Worm (Caenorhabditis elegans) whole organism, L1 larva: Measurements from ENCODE around the gene C23H3.5.

Experiments used
- C16A3.4 ChIP-seq: fragments of 150-350 bp; optimal IDR thresholded peaks from 2 replicates; lab custom pipeline; 2014; ENCODE audit warnings: missing biosample characterization, missing genetic modification characterization
- F16B12.6 ChIP-seq: fragments of 150-350 bp; optimal IDR thresholded peaks from 2 replicates; lab custom pipeline; 2014; ENCODE audit warnings: missing biosample characterization, missing genetic modification characterization
- aly-2 ChIP-seq: fragments of 150-350 bp; optimal IDR thresholded peaks from 2 replicates; lab custom pipeline; 2014; ENCODE audit warnings: missing biosample characterization, missing genetic modification characterization
- ama-1 ChIP-seq: fragments of 150-350 bp; optimal IDR thresholded peaks from 2 replicates; lab custom pipeline; 2014
- blmp-1 ChIP-seq: fragments of 150-350 bp; optimal IDR thresholded peaks from 2 replicates; lab custom pipeline; 2014; ENCODE audit warnings: missing biosample characterization, missing genetic modification characterization
- ceh-63 ChIP-seq: fragments of 200-800 bp; sonication (Bioruptor generic); optimal IDR thresholded peaks from 2 replicates; lab custom pipeline; 2018; ENCODE audit warnings: mild to moderate bottlenecking, missing genetic modification characterization, missing compliant biosample characterization
- ceh-82 ChIP-seq, 3 experiments: fragments of 150-350 bp in 1 of 3; sonication (generic microtip) in 2 of 3; optimal IDR thresholded peaks; 2 replicates each; lab custom pipeline; 2014 to 2017; ENCODE audit warnings: missing biosample characterization in 3 of 3, missing genetic modification characterization in 3 of 3
- ceh-88 ChIP-seq: fragments of 200-800 bp; sonication (Bioruptor generic); IDR thresholded peaks from 2 replicates; pipeline ENCODE4 v1.3.6; 2022; ENCODE audit warnings: missing genetic modification characterization, missing compliant biosample characterization
- ces-1 ChIP-seq: fragments of 150-350 bp; optimal IDR thresholded peaks from 2 replicates; lab custom pipeline; 2014; ENCODE audit warnings: missing biosample characterization, missing genetic modification reagents, missing genetic modification characterization
- dpl-1 ChIP-seq, 3 experiments: fragments of 150-350 bp in 2 of 3; sonication (generic microtip) in 1 of 3; optimal IDR thresholded peaks; 2 replicates each; lab custom pipeline; 2014 to 2017; ENCODE audit warnings: missing biosample characterization in 3 of 3, missing genetic modification characterization in 3 of 3, missing genetic modification reagents in 3 of 3
- efl-1 ChIP-seq, 4 experiments: fragments of 150-350 bp; optimal IDR thresholded peaks in 3 of 4; peaks in 1 of 4; 1 replicate in 1 of 4; 2 replicates in 3 of 4; lab custom pipeline; 2014; ENCODE audit warnings: missing biosample characterization in 2 of 4, missing genetic modification characterization in 2 of 4, missing genetic modification reagents in 2 of 4
- egl-13 ChIP-seq: sonication (generic microtip); optimal IDR thresholded peaks from 2 replicates; lab custom pipeline; 2016; ENCODE audit warnings: missing genotype, missing genetic modification reagents, missing genetic modification characterization, missing compliant biosample characterization
- elt-3 ChIP-seq, 6 experiments: fragments of 150-350 bp in 1 of 6; sonication (generic microtip); optimal IDR thresholded peaks; 2 replicates each; lab custom pipeline; 2017 to 2018; ENCODE audit warnings: missing biosample characterization in 6 of 6, missing genetic modification characterization in 6 of 6, inconsistent platforms in 1 of 6
- ets-5 ChIP-seq: fragments of 200-800 bp; sonication (Bioruptor generic); IDR thresholded peaks from 2 replicates; pipeline ENCODE4 v1.3.6; 2022; ENCODE audit warnings: missing genetic modification characterization, missing compliant biosample characterization
- fkh-8 ChIP-seq: sonication (generic microtip); optimal IDR thresholded peaks from 2 replicates; lab custom pipeline; 2016; ENCODE audit warnings: mild to moderate bottlenecking, missing genetic modification characterization, missing compliant biosample characterization
- hlh-4 ChIP-seq: sonication (generic microtip); optimal IDR thresholded peaks from 2 replicates; lab custom pipeline; 2016; ENCODE audit warnings: mild to moderate bottlenecking, missing genetic modification characterization, missing compliant biosample characterization
- hpl-2 ChIP-seq: fragments of 150-350 bp; optimal IDR thresholded peaks from 2 replicates; lab custom pipeline; 2014; ENCODE audit warnings: missing biosample characterization, missing genetic modification reagents, missing genetic modification characterization
- irx-1 ChIP-seq: sonication (generic microtip); optimal IDR thresholded peaks from 2 replicates; lab custom pipeline; 2016; ENCODE audit warnings: missing genetic modification characterization, missing compliant biosample characterization
- jun-1 ChIP-seq: fragments of 150-350 bp; optimal IDR thresholded peaks from 2 replicates; lab custom pipeline; 2014; ENCODE audit warnings: missing biosample characterization, missing genetic modification reagents, missing genetic modification characterization
- lin-14 ChIP-seq: fragments of 200-800 bp; sonication (Bioruptor generic); optimal IDR thresholded peaks from 2 replicates; lab custom pipeline; 2018; ENCODE audit warnings: mild to moderate bottlenecking, missing genetic modification characterization, moderate library complexity, missing compliant biosample characterization
- lin-15B ChIP-seq: fragments of 150-350 bp; sonication (generic microtip); optimal IDR thresholded peaks from 3 replicates; lab custom pipeline; 2014; ENCODE audit warnings: missing biosample characterization, missing genetic modification characterization
- lin-35 ChIP-seq, 2 experiments: fragments of 150-350 bp; optimal IDR thresholded peaks; 2 replicates each; lab custom pipeline; 2014; ENCODE audit warnings: missing biosample characterization in 2 of 2, missing genetic modification characterization in 2 of 2, missing genetic modification reagents in 2 of 2
- lin-39 ChIP-seq: fragments of 150-350 bp; optimal IDR thresholded peaks from 2 replicates; lab custom pipeline; 2014; ENCODE audit warnings: missing biosample characterization, missing genetic modification reagents, missing genetic modification characterization
- lsy-2 ChIP-seq, 2 experiments: fragments of 150-350 bp; optimal IDR thresholded peaks; 2 replicates each; lab custom pipeline; 2014; ENCODE audit warnings: missing biosample characterization in 2 of 2, missing genetic modification characterization in 2 of 2
- nhr-28 ChIP-seq: fragments of 150-350 bp; optimal IDR thresholded peaks from 2 replicates; lab custom pipeline; 2014; ENCODE audit warnings: missing biosample characterization, missing genetic modification characterization
- nhr-47 ChIP-seq: sonication (generic microtip); optimal IDR thresholded peaks from 2 replicates; lab custom pipeline; 2016; ENCODE audit warnings: mild to moderate bottlenecking, missing genetic modification characterization, moderate library complexity, missing compliant biosample characterization
- nhr-71 ChIP-seq: sonication (generic microtip); optimal IDR thresholded peaks from 2 replicates; lab custom pipeline; 2016; ENCODE audit warnings: mild to moderate bottlenecking, missing genetic modification characterization, moderate library complexity, missing compliant biosample characterization
- nhr-84 ChIP-seq: sonication (generic microtip); optimal IDR thresholded peaks from 2 replicates; lab custom pipeline; 2017; ENCODE audit warnings: missing biosample characterization, missing genetic modification characterization
- nhr-85 ChIP-seq: sonication (generic microtip); peaks from one replicate; lab custom pipeline; 2016; ENCODE audit warnings: missing genetic modification characterization, inconsistent platforms, missing compliant biosample characterization
- nhr-90 ChIP-seq: sonication (generic microtip); optimal IDR thresholded peaks from 2 replicates; lab custom pipeline; 2016; ENCODE audit warnings: mild to moderate bottlenecking, missing genetic modification characterization, missing compliant biosample characterization; ENCODE audit not compliant: poor library complexity
- pag-3 ChIP-seq: sonication (generic microtip); optimal IDR thresholded peaks from 2 replicates; lab custom pipeline; 2017; ENCODE audit warnings: missing genetic modification characterization, mild to moderate bottlenecking, missing compliant biosample characterization, antibody characterized with exemption, borderline replicate concordance; ENCODE audit not compliant: insufficient read depth
- pax-3 ChIP-seq: fragments of 200-800 bp; sonication (Bioruptor generic); optimal IDR thresholded peaks from 2 replicates; lab custom pipeline; 2018; ENCODE audit warnings: mild to moderate bottlenecking, missing genetic modification characterization, moderate library complexity, missing compliant biosample characterization
- rnt-1 ChIP-seq: sonication (generic microtip); optimal IDR thresholded peaks from 2 replicates; lab custom pipeline; 2016; ENCODE audit warnings: mild to moderate bottlenecking, missing genetic modification characterization, moderate library complexity, missing compliant biosample characterization
- skn-1 ChIP-seq: fragments of 150-350 bp; optimal IDR thresholded peaks from 2 replicates; lab custom pipeline; 2014; ENCODE audit warnings: missing biosample characterization, missing genetic modification characterization
- snpc-4 ChIP-seq: fragments of 150-350 bp; optimal IDR thresholded peaks from 2 replicates; lab custom pipeline; 2014; ENCODE audit warnings: missing biosample characterization, missing genetic modification characterization
- snu-23 ChIP-seq: sonication (generic microtip); optimal IDR thresholded peaks from 2 replicates; lab custom pipeline; 2016; ENCODE audit warnings: missing genetic modification characterization, missing compliant biosample characterization
- sox-4 ChIP-seq: sonication (generic microtip); optimal IDR thresholded peaks from 2 replicates; lab custom pipeline; 2016; ENCODE audit warnings: missing genetic modification characterization, missing compliant biosample characterization
- tbx-2 ChIP-seq: sonication (generic microtip); optimal IDR thresholded peaks from 2 replicates; lab custom pipeline; 2016; ENCODE audit warnings: missing genetic modification characterization, missing compliant biosample characterization
- unc-130 ChIP-seq: fragments of 150-350 bp; optimal IDR thresholded peaks from 2 replicates; lab custom pipeline; 2017; ENCODE audit warnings: missing biosample characterization, missing genetic modification characterization, inconsistent platforms
- unc-86 ChIP-seq: sonication (generic microtip); optimal IDR thresholded peaks from 2 replicates; lab custom pipeline; 2016; ENCODE audit warnings: missing genetic modification characterization, missing compliant biosample characterization
- unc-98 ChIP-seq: fragments of 200-800 bp; sonication (Bioruptor generic); IDR thresholded peaks from 2 replicates; pipeline ENCODE4 v1.3.6; 2022; ENCODE audit warnings: missing genetic modification characterization, missing compliant biosample characterization
- vab-15 ChIP-seq: sonication (generic microtip); optimal IDR thresholded peaks from 2 replicates; lab custom pipeline; 2017; ENCODE audit warnings: missing genotype, mild to moderate bottlenecking, missing genetic modification characterization, missing compliant biosample characterization
- zip-4 ChIP-seq: fragments of 200-800 bp; sonication (Bioruptor generic); optimal IDR thresholded peaks from 2 replicates; lab custom pipeline; 2018; ENCODE audit warnings: mild to moderate bottlenecking, missing genetic modification characterization, moderate library complexity, missing compliant biosample characterization
- ztf-11 ChIP-seq, 2 experiments: sonication (generic microtip); optimal IDR thresholded peaks; 2 replicates each; lab custom pipeline; 2016 to 2017; ENCODE audit warnings: missing genetic modification characterization in 2 of 2, missing biosample characterization in 1 of 2, missing compliant biosample characterization in 1 of 2
- ztf-4 ChIP-seq: fragments of 150-350 bp; optimal IDR thresholded peaks from 2 replicates; lab custom pipeline; 2014; ENCODE audit warnings: missing biosample characterization, missing genetic modification characterization

C23H3.5 gene

ce11 chrII:24559-24998 lies 22.8 kb upstream of the C23H3.5 start, which contains the start of gene enee-1 (continued):
- TF ChIP-seq lin-14 (GFP tag; lab: Kevin White, UChicago) = peak; percentile 78
- TF ChIP-seq ces-1 (GFP tag; lab: Kevin White, UChicago) = no peak
- TF ChIP-seq lin-15B (tag; lab: Kevin White, UChicago) = peak; percentile 83
- TF ChIP-seq sox-4 = peak; percentile 43
- TF ChIP-seq ceh-88 (GFP tag; lab: Robert Waterston, UW) = peak; percentile 72
- peak; percentile 76 for TF ChIP-seq unc-130 (tag; lab: Kevin White, UChicago)
- TF ChIP-seq jun-1 = peak; percentile 86
- TF ChIP-seq aly-2 (tag; lab: Kevin White, UChicago) = peak; percentile 80
- TF ChIP-seq, all 84 proteins: peak for 61

DNA sequence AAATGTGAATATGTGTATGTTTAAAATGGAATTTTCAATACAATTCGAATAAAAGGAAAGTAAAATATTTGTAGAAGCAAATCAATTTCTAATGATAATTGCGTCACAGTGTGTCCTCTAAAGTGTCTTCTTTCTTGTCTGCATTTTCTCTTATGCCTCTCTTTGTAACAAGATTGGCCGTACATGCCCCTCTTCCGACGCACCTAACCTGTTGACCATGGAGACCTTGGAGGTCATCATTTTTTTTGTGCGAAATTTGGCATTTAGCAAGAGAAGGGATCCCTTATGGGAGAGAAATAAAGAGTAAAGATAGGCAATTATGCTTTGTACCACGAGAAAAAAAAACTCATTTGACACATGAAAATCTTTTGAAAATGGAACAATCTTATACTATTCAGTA lies 19.1 kb upstream of the C23H3.5 start, which contains the start of gene F23F1.4:
TSS of gene F23F1.4 (minus strand) at position 141 of the 400 bp plus-strand sequence.
- TF ChIP-seq ets-5 (GFP tag; lab: Robert Waterston, UW) (no peak), blmp-1 (peak; percentile 49), lin-14 (GFP tag; lab: Kevin White, UChicago) (peak; percentile 25), snu-23 (GFP tag; lab: Kevin White, UChicago) (peak; percentile 34), irx-1 (peak; percentile 13), nhr-28 (tag; lab: Kevin White, UChicago) (no peak), efl-1 (optimal IDR thresholded peaks at IDR 0.05; lab: Kevin White, UChicago) (no peak), efl-1 (GFP tag; optimal IDR thresholded peaks at IDR 0.05 in 1 of 2; lab: Kevin White, UChicago) (peak in 1 of 2 experiments; percentile 69), ztf-11 (tag; optimal IDR thresholded peaks at IDR 0.05; lab: Kevin White, UChicago) (no peak), nhr-85 (tag; lab: Kevin White, UChicago) (peak; percentile 82)

DNA sequence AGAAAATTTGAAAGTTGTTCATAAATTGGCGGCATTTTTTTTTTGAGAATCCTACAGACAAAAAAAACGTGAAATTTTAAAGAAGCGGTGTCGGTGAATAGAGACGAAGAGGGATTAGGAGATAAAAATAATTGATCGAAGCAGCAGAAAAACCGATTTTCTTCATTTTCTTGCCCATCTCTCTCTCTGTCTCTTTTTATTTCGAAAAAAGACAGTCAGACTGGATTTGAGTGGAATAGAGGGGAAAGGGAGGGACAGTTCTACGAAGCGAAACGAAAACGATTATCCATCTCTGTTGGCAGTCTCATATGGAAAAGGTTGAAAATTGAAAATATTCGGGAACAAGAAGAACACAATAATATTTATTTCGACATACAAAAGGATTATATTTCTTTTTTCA lies 17.8 kb upstream of the C23H3.5 start:
- TF ChIP-seq nhr-71 (tag; lab: Kevin White, UChicago) (no peak), blmp-1 (peak; percentile 61), elt-3 (tag; optimal IDR thresholded peaks at IDR 0.05; lab: Kevin White, UChicago) (no peak)

DNA sequence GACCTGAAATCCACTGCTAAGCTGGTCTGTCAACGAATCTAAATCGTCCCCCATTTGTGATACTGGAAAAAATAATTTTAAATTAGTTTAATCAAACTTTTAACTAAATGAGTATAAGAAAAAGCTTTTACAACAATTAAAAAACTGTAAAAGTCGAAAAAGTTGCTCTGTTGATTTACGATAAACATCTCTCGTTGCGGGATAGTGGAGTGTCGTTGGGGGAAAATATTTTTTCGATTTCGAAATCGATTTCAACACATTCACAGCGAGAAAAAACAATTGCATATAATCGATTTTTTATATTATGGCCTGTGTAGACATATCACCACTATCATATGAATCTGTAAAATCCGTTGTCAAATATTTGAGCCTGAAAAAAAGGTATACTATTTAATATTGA lies 15.9 kb upstream of the C23H3.5 start, which contains the start of the genes F23F1.5 and fbxc-54:
TSS of gene F23F1.5 (minus strand) at position 64 of the 400 bp plus-strand sequence.
TSS of gene fbxc-54 (plus strand) at position 199 of the 400 bp plus-strand sequence.
- TF ChIP-seq hpl-2 = no peak
- TF ChIP-seq snpc-4 (tag; lab: Kevin White, UChicago) = peak; percentile 27
- no peak for TF ChIP-seq ces-1 (GFP tag; lab: Kevin White, UChicago)
- TF ChIP-seq egl-13 (tag; lab: Kevin White, UChicago) = no peak
- peak; percentile 2 for TF ChIP-seq nhr-47
- TF ChIP-seq efl-1 (optimal IDR thresholded peaks at IDR 0.05; lab: Kevin White, UChicago) = peak; percentile 29 to 51
- TF ChIP-seq efl-1 (GFP tag; optimal IDR thresholded peaks at IDR 0.05 in 1 of 2; lab: Kevin White, UChicago) = peak; percentile 44 to 77
- TF ChIP-seq rnt-1 (tag; lab: Kevin White, UChicago) = no peak
- peak; percentile 89 for TF ChIP-seq skn-1 (tag; lab: Kevin White, UChicago)
- TF ChIP-seq unc-86 (tag; lab: Kevin White, UChicago) = no peak
- TF ChIP-seq ztf-4 (tag; lab: Kevin White, UChicago) = no peak
- no peak for TF ChIP-seq nhr-90 (tag; lab: Kevin White, UChicago)
- TF ChIP-seq blmp-1 = peak; percentile 16
- no peak for TF ChIP-seq ama-1 (lab: Kevin White, UChicago)
- TF ChIP-seq pax-3 (tag; lab: Kevin White, UChicago) = no peak
- TF ChIP-seq zip-4 (GFP tag; lab: Kevin White, UChicago) = peak; percentile 43
- TF ChIP-seq lin-15B (tag; lab: Kevin White, UChicago) = peak; percentile 22
- no peak for TF ChIP-seq irx-1
- no peak for TF ChIP-seq fkh-8 (tag; lab: Kevin White, UChicago)
- peak in 1 of 3 experiments; percentile 57 for TF ChIP-seq ceh-82 (tag; optimal IDR thresholded peaks at IDR 0.05; lab: Kevin White, UChicago)
- no peak for TF ChIP-seq hlh-4 (tag; lab: Kevin White, UChicago)
- peak; percentile 1 to 58 (median 4) for TF ChIP-seq dpl-1 (GFP tag; optimal IDR thresholded peaks at IDR 0.05; lab: Kevin White, UChicago)
- TF ChIP-seq unc-130 (tag; lab: Kevin White, UChicago) = no peak
- TF ChIP-seq vab-15 (tag; lab: Kevin White, UChicago) = no peak
- TF ChIP-seq F16B12.6 = peak; percentile 17
- no peak for TF ChIP-seq pag-3 (tag; lab: Kevin White, UChicago)
- no peak for TF ChIP-seq jun-1
- TF ChIP-seq nhr-84 = no peak
- peak in 1 of 2 experiments; percentile 74 for TF ChIP-seq lsy-2 (tag; optimal IDR thresholded peaks at IDR 0.05; lab: Kevin White, UChicago)
- peak; percentile 46 for TF ChIP-seq C16A3.4 (tag; lab: Kevin White, UChicago)
- TF ChIP-seq tbx-2 = no peak
- TF ChIP-seq ceh-63 = no peak
- peak; percentile 16 to 55 for TF ChIP-seq lin-35 (GFP tag; optimal IDR thresholded peaks at IDR 0.05; lab: Kevin White, UChicago)
- no peak for TF ChIP-seq lin-39 (tag; lab: Kevin White, UChicago)
- no peak for TF ChIP-seq unc-98 (GFP tag; lab: Robert Waterston, UW)
